Worm (Caenorhabditis elegans): ENCODE measurements around the gene rfs-1.

ce11 chrIII:8191695-8192094 lies 34.6 kb upstream of the rfs-1 start, which contains the start of gene C50C3.1:
- TF ChIP-seq skn-1 (tag; optimal IDR thresholded peaks at IDR 0.05) (no peak), ama-1 (optimal IDR thresholded peaks at IDR 0.05) (no peak)

All from whole organism, L3 larva.